Fruit fly (Drosophila melanogaster) whole organism, embryonic: ENCODE measurements around the gene alphaTub67C.

ENCODE experiments used
- CG10431 ChIP-seq: fragments of 200-800 bp; sonication (Bioruptor generic); optimal IDR thresholded peaks from 3 replicates; lab custom pipeline; 2018; ENCODE audit warnings: missing biosample characterization, mild to moderate bottlenecking, missing genetic modification characterization
- CG15073 ChIP-seq: fragments of 200-800 bp; sonication (Bioruptor generic); optimal IDR thresholded peaks from 2 replicates; lab custom pipeline; 2016; ENCODE audit warnings: missing biosample characterization, missing genetic modification characterization
- NC2α ChIP-seq: fragments of 200-800 bp; sonication (Bioruptor generic); optimal IDR thresholded peaks from 2 replicates; lab custom pipeline; 2016; ENCODE audit warnings: missing biosample characterization, missing genetic modification characterization
- lab ChIP-seq: fragments of 200-800 bp; sonication (Bioruptor generic); optimal IDR thresholded peaks from 3 replicates; lab custom pipeline; 2017; ENCODE audit warnings: missing biosample characterization, missing genetic modification characterization, mild to moderate bottlenecking, moderate library complexity, missing genetic modification reagents
- nau ChIP-seq: fragments of 200-800 bp; sonication (Bioruptor generic); optimal IDR thresholded peaks from 3 replicates; lab custom pipeline; 2017; ENCODE audit warnings: missing biosample characterization, mild to moderate bottlenecking, missing genetic modification characterization, missing genetic modification reagents
- rib ChIP-seq: fragments of 200-800 bp; sonication (Bioruptor generic); IDR thresholded peaks from 2 replicates; pipeline ENCODE4 v1.3.6; 2022; ENCODE audit warnings: missing biosample characterization, missing genetic modification characterization
- sr ChIP-seq: fragments of 200-800 bp; sonication (Bioruptor generic); IDR thresholded peaks from 3 replicates; pipeline ENCODE4 v1.3.6; 2022; ENCODE audit warnings: missing biosample characterization, missing genetic modification characterization
- z ChIP-seq: fragments of 200-800 bp; sonication (Bioruptor generic); IDR thresholded peaks from 3 replicates; pipeline ENCODE4 v1.3.6; 2022; ENCODE audit warnings: missing biosample characterization, missing genetic modification characterization

- TF ChIP-seq sr (GFP tag; lab: Robert Waterston, UW): no peak
- TF ChIP-seq lab (GFP tag; lab: Kevin White, UChicago): no peak
- TF ChIP-seq NC2α (GFP tag; lab: Kevin White, UChicago): no peak
- TF ChIP-seq rib (GFP tag; lab: Robert Waterston, UW): no peak
- TF ChIP-seq CG10431 (GFP tag; lab: Kevin White, UChicago): no peak
- no peak for TF ChIP-seq nau
- TF ChIP-seq CG15073: no peak
- no peak for TF ChIP-seq z
Observed at dm6 chr3L:9697527-9697883, 16.4 kb downstream of the alphaTub67C start.
